Fruit fly (Drosophila melanogaster) whole organism, embryonic: ENCODE results near the gene CG14664.

Experiments used
- BEAF-32 ChIP-seq: fragments of 200-800 bp; sonication (Bioruptor generic); optimal IDR thresholded peaks from 3 replicates; lab custom pipeline; 2017; ENCODE audit warnings: missing biosample characterization, missing genetic modification characterization, mild to moderate bottlenecking, moderate library complexity, missing genetic modification reagents
- BtbVII ChIP-seq: fragments of 200-800 bp; sonication (Bioruptor generic); optimal IDR thresholded peaks from 3 replicates; lab custom pipeline; 2017; ENCODE audit warnings: missing biosample characterization, mild to moderate bottlenecking, missing genetic modification characterization
- C15 ChIP-seq: fragments of 200-800 bp; sonication (Bioruptor generic); IDR thresholded peaks from 3 replicates; pipeline ENCODE4 v1.3.6; 2022; ENCODE audit warnings: missing biosample characterization, missing genetic modification characterization
- CG10209 ChIP-seq: fragments of 200-800 bp; sonication (Bioruptor generic); optimal IDR thresholded peaks from 3 replicates; lab custom pipeline; 2017; ENCODE audit warnings: missing biosample characterization, mild to moderate bottlenecking, missing genetic modification characterization, missing genetic modification reagents
- CG11398 ChIP-seq: fragments of 200-800 bp; sonication (Bioruptor generic); optimal IDR thresholded peaks from 2 replicates; lab custom pipeline; 2016; ENCODE audit warnings: missing biosample characterization, missing genetic modification characterization
- CG12104 ChIP-seq: fragments of 200-800 bp; sonication (Bioruptor generic); optimal IDR thresholded peaks from 3 replicates; lab custom pipeline; 2016; ENCODE audit warnings: missing biosample characterization, missing genetic modification characterization
- CG12219 ChIP-seq: fragments of 200-800 bp; sonication (Bioruptor generic); optimal IDR thresholded peaks from 3 replicates; lab custom pipeline; 2018; ENCODE audit warnings: missing biosample characterization, mild to moderate bottlenecking, missing genetic modification characterization
- CG15011 ChIP-seq: fragments of 200-800 bp; sonication (Bioruptor generic); optimal IDR thresholded peaks from 3 replicates; lab custom pipeline; 2018; ENCODE audit warnings: missing biosample characterization, mild to moderate bottlenecking, missing genetic modification characterization
- CG1603 ChIP-seq: fragments of 200-800 bp; sonication (Bioruptor generic); optimal IDR thresholded peaks from 2 replicates; lab custom pipeline; 2019; ENCODE audit warnings: missing biosample characterization, mild to moderate bottlenecking, missing genetic modification characterization, moderate library complexity
- CG2120 ChIP-seq: fragments of 200-800 bp; sonication (Bioruptor generic); optimal IDR thresholded peaks from 3 replicates; lab custom pipeline; 2016; ENCODE audit warnings: missing biosample characterization, missing genetic modification characterization
- CG2202 ChIP-seq: fragments of 200-800 bp; sonication (Bioruptor generic); optimal IDR thresholded peaks from 2 replicates; lab custom pipeline; 2018; ENCODE audit warnings: missing biosample characterization, mild to moderate bottlenecking, missing genetic modification characterization
- CG2712 ChIP-seq: fragments of 200-800 bp; optimal IDR thresholded peaks from 3 replicates; lab custom pipeline; 2019; ENCODE audit warnings: missing biosample characterization, mild to moderate bottlenecking, missing genetic modification characterization, moderate library complexity
- CG2875 ChIP-seq: fragments of 200-800 bp; sonication (Bioruptor generic); optimal IDR thresholded peaks from 2 replicates; lab custom pipeline; 2017; ENCODE audit warnings: missing biosample characterization, mild to moderate bottlenecking, missing genetic modification characterization, missing genetic modification reagents
- CG4328 ChIP-seq: fragments of 200-800 bp; sonication (Bioruptor generic); optimal IDR thresholded peaks from 3 replicates; lab custom pipeline; 2017; ENCODE audit warnings: missing biosample characterization, missing genetic modification reagents, missing genetic modification characterization
- CG4360 ChIP-seq: fragments of 200-800 bp; sonication (Bioruptor generic); IDR thresholded peaks from 2 replicates; pipeline ENCODE4 v1.3.6; 2022; ENCODE audit warnings: missing biosample characterization, missing genetic modification characterization
- CG4820 ChIP-seq: fragments of 200-800 bp; sonication (Bioruptor generic); optimal IDR thresholded peaks from 3 replicates; lab custom pipeline; 2016; ENCODE audit warnings: missing biosample characterization, missing genetic modification characterization
- CG5245 ChIP-seq: fragments of 200-800 bp; sonication (Bioruptor generic); optimal IDR thresholded peaks from 3 replicates; lab custom pipeline; 2016; ENCODE audit warnings: missing biosample characterization, missing genetic modification characterization
- CkIIα-i1 ChIP-seq: fragments of 200-800 bp; sonication (Bioruptor generic); IDR thresholded peaks from 2 replicates; pipeline ENCODE4 v1.3.6; 2022; ENCODE audit warnings: missing biosample characterization, missing genetic modification characterization
- CoRest ChIP-seq: fragments of 200-800 bp; sonication (Bioruptor generic); optimal IDR thresholded peaks from 3 replicates; lab custom pipeline; 2018; ENCODE audit warnings: missing biosample characterization, mild to moderate bottlenecking, missing genetic modification characterization, moderate library complexity
- D ChIP-seq, 2 experiments: fragments of 200-800 bp in 1 of 2; fragments of >200 bp in 1 of 2; sonication (Bioruptor generic) in 1 of 2; optimal IDR thresholded peaks; 2 replicates in 1 of 2; 3 replicates in 1 of 2; lab custom pipeline; 2017; ENCODE audit warnings: mild to moderate bottlenecking in 1 of 2, missing biosample characterization in 1 of 2, missing genetic modification characterization in 1 of 2, missing genetic modification reagents in 1 of 2
- D19B ChIP-seq: fragments of 200-800 bp; sonication (Bioruptor generic); optimal IDR thresholded peaks from 2 replicates; lab custom pipeline; 2017; ENCODE audit warnings: missing biosample characterization, mild to moderate bottlenecking, missing genetic modification characterization
- Dek ChIP-seq: fragments of 200-800 bp; sonication (Bioruptor generic); optimal IDR thresholded peaks from 3 replicates; lab custom pipeline; 2019; ENCODE audit warnings: missing biosample characterization, mild to moderate bottlenecking, missing genetic modification characterization, moderate library complexity
- Drgx ChIP-seq: fragments of 200-800 bp; sonication (Bioruptor generic); IDR thresholded peaks from 2 replicates; pipeline ENCODE4 v1.3.6; 2022; ENCODE audit warnings: missing biosample characterization, missing genetic modification characterization
- Hr51 ChIP-seq, 2 experiments: fragments of 200-800 bp; sonication (Bioruptor generic); optimal IDR thresholded peaks; 2 replicates in 1 of 2; 3 replicates in 1 of 2; lab custom pipeline; 2016 to 2018; ENCODE audit warnings: missing biosample characterization in 2 of 2, missing genetic modification characterization in 2 of 2, mild to moderate bottlenecking in 1 of 2, moderate library complexity in 1 of 2
- MBD-R2 ChIP-seq: fragments of 200-800 bp; sonication (Bioruptor generic); IDR thresholded peaks from 2 replicates; pipeline ENCODE4 v1.3.6; 2022; ENCODE audit warnings: missing biosample characterization, missing genetic modification characterization
- MESR4 ChIP-seq: fragments of 200-800 bp; sonication (Bioruptor generic); optimal IDR thresholded peaks from 2 replicates; lab custom pipeline; 2018; ENCODE audit warnings: missing biosample characterization, mild to moderate bottlenecking, missing genetic modification characterization, moderate library complexity
- NK7.1 ChIP-seq: fragments of 200-800 bp; sonication (Bioruptor generic); optimal IDR thresholded peaks from 3 replicates; lab custom pipeline; 2016; ENCODE audit warnings: missing biosample characterization, missing genetic modification characterization
- NfI ChIP-seq: fragments of 200-800 bp; sonication (Bioruptor generic); optimal IDR thresholded peaks from 3 replicates; lab custom pipeline; 2018; ENCODE audit warnings: missing biosample characterization, mild to moderate bottlenecking, missing genetic modification characterization, moderate library complexity
- Pdp1 ChIP-seq, 2 experiments: fragments of 200-800 bp; sonication (Bioruptor generic); optimal IDR thresholded peaks; 3 replicates each; lab custom pipeline; 2016; ENCODE audit warnings: missing biosample characterization in 2 of 2, missing genetic modification characterization in 2 of 2, mild to moderate bottlenecking in 1 of 2, moderate library complexity in 1 of 2
- ab ChIP-seq: fragments of 200-800 bp; sonication (Bioruptor generic); optimal IDR thresholded peaks from 2 replicates; lab custom pipeline; 2016; ENCODE audit warnings: missing biosample characterization, missing genetic modification characterization
- amos ChIP-seq: fragments of 200-800 bp; sonication (Bioruptor generic); IDR thresholded peaks from 2 replicates; pipeline ENCODE4 v1.3.6; 2022; ENCODE audit warnings: missing biosample characterization, missing genetic modification characterization; ENCODE audit not compliant: partially characterized antibody
- aop ChIP-seq: fragments of 200-800 bp; sonication (Bioruptor generic); IDR thresholded peaks from 2 replicates; pipeline ENCODE4 v1.3.6; 2022; ENCODE audit warnings: missing biosample characterization, missing genetic modification characterization
- ash1 ChIP-seq: fragments of 200-800 bp; sonication (Bioruptor generic); optimal IDR thresholded peaks from 2 replicates; lab custom pipeline; 2018; ENCODE audit warnings: missing biosample characterization, mild to moderate bottlenecking, missing genetic modification characterization
- cad ChIP-seq: fragments of >200 bp; optimal IDR thresholded peaks from 2 replicates; lab custom pipeline; 2017; ENCODE audit warnings: missing biosample characterization, missing genetic modification characterization
- danr ChIP-seq: fragments of 200-800 bp; sonication (Bioruptor generic); IDR thresholded peaks from 2 replicates; pipeline ENCODE4 v1.3.6; 2022; ENCODE audit warnings: missing biosample characterization, missing genetic modification characterization
- dm ChIP-seq: fragments of 200-800 bp; sonication (Bioruptor generic); optimal IDR thresholded peaks from 3 replicates; lab custom pipeline; 2016; ENCODE audit warnings: missing biosample characterization, missing genetic modification characterization
- dmrt11E ChIP-seq: fragments of 200-800 bp; sonication (Bioruptor generic); optimal IDR thresholded peaks from 3 replicates; lab custom pipeline; 2018; ENCODE audit warnings: missing biosample characterization, mild to moderate bottlenecking, missing genetic modification characterization, moderate library complexity
- dysf ChIP-seq: fragments of 200-800 bp; sonication (Bioruptor generic); IDR thresholded peaks from 3 replicates; pipeline ENCODE4 v1.3.6; 2022; ENCODE audit warnings: missing biosample characterization, missing genetic modification characterization
- ewg ChIP-seq: fragments of 200-800 bp; sonication (Bioruptor generic); optimal IDR thresholded peaks from 3 replicates; lab custom pipeline; 2017; ENCODE audit warnings: mild to moderate bottlenecking, missing biosample characterization, missing genetic modification reagents, missing genetic modification characterization
- gfzf ChIP-seq: fragments of 200-800 bp; sonication (Bioruptor generic); optimal IDR thresholded peaks from 2 replicates; lab custom pipeline; 2016; ENCODE audit warnings: missing biosample characterization, mild to moderate bottlenecking, missing genetic modification characterization, moderate library complexity
- grau ChIP-seq: fragments of 200-800 bp; optimal IDR thresholded peaks from 3 replicates; lab custom pipeline; 2019; ENCODE audit warnings: missing biosample characterization, mild to moderate bottlenecking, missing genetic modification characterization, moderate library complexity
- lilli ChIP-seq: fragments of 200-800 bp; sonication (Bioruptor generic); optimal IDR thresholded peaks from 3 replicates; lab custom pipeline; 2016; ENCODE audit warnings: missing biosample characterization, missing genetic modification characterization
- mam ChIP-seq: fragments of 200-800 bp; sonication (Bioruptor generic); optimal IDR thresholded peaks from 3 replicates; lab custom pipeline; 2016; ENCODE audit warnings: missing biosample characterization, missing genetic modification characterization
- pan ChIP-seq, 4 experiments: fragments of >200 bp in 3 of 4; fragments of 200-800 bp in 1 of 4; sonication (Bioruptor generic) in 1 of 4; optimal IDR thresholded peaks in 3 of 4; IDR thresholded peaks in 1 of 4; 2 replicates each; pipeline versions ENCODE4 v1.3.6 to Lab custom; 2017 to 2022; ENCODE audit warnings: missing biosample characterization in 2 of 4, missing genetic modification characterization in 2 of 4, mixed read lengths in 1 of 4
- pum ChIP-seq: fragments of 200-800 bp; sonication (Bioruptor generic); optimal IDR thresholded peaks from 2 replicates; lab custom pipeline; 2016; ENCODE audit warnings: missing biosample characterization, missing genetic modification characterization
- rib ChIP-seq: fragments of 200-800 bp; sonication (Bioruptor generic); IDR thresholded peaks from 2 replicates; pipeline ENCODE4 v1.3.6; 2022; ENCODE audit warnings: missing biosample characterization, missing genetic modification characterization
- ro ChIP-seq: fragments of 200-800 bp; sonication (Bioruptor generic); IDR thresholded peaks from 2 replicates; pipeline ENCODE4 v1.3.6; 2022; ENCODE audit warnings: missing biosample characterization, missing genetic modification characterization
- salm ChIP-seq: fragments of 200-800 bp; sonication (Bioruptor generic); optimal IDR thresholded peaks from 2 replicates; lab custom pipeline; 2018; ENCODE audit warnings: missing biosample characterization, mild to moderate bottlenecking, missing genetic modification characterization
- tll ChIP-seq, 2 experiments: fragments of 200-800 bp in 1 of 2; fragments of >200 bp in 1 of 2; sonication (Bioruptor generic) in 1 of 2; optimal IDR thresholded peaks; 2 replicates each; lab custom pipeline; 2017 to 2019; ENCODE audit warnings: missing biosample characterization in 2 of 2, missing genetic modification characterization in 2 of 2, mild to moderate bottlenecking in 1 of 2, moderate library complexity in 1 of 2

The CG14664 gene

dm6 chr3R:5209481-5209880 is 14.5 kb upstream of the CG14664 start (continued):
- no peak for TF ChIP-seq ro (GFP tag; lab: Robert Waterston, UW)
- TF ChIP-seq danr: 0 out of 2 replicates have a peak, but pooled peaks have one; percentile 34
- TF ChIP-seq CG10209 (GFP tag; lab: Kevin White, UChicago): peak; percentile 33
- TF ChIP-seq BEAF-32 (GFP tag; lab: Kevin White, UChicago): no peak
- TF ChIP-seq Drgx (GFP tag; lab: Robert Waterston, UW): peak; percentile 91
- no peak for TF ChIP-seq D19B
- no peak for TF ChIP-seq salm
- no peak for TF ChIP-seq CG4328 (GFP tag; lab: Kevin White, UChicago)
- TF ChIP-seq Hr51 (GFP tag; optimal IDR thresholded peaks at IDR 0.05; lab: Kevin White, UChicago): peak in 1 of 2 experiments; percentile 49
- TF ChIP-seq pan (optimal IDR thresholded peaks at IDR 0.05; lab: Kevin White, UChicago): no peak
- TF ChIP-seq pan (GFP tag; optimal IDR thresholded peaks at IDR 0.05 in 1 of 2, IDR thresholded peaks at IDR 0.05 in 1 of 2): peak in 1 of 2 experiments; percentile 39
- TF ChIP-seq dmrt11E (tag; lab: Kevin White, UChicago): peak; percentile 32
- no peak for TF ChIP-seq CG11398
- peak; percentile 32 for TF ChIP-seq pum (GFP tag; lab: Kevin White, UChicago)
- TF ChIP-seq CG5245 (GFP tag; lab: Kevin White, UChicago): peak; percentile 20
- no peak for TF ChIP-seq NK7.1 (GFP tag; lab: Kevin White, UChicago)
- no peak for TF ChIP-seq dm (GFP tag; lab: Kevin White, UChicago)
- no peak for TF ChIP-seq BtbVII (GFP tag; lab: Kevin White, UChicago)
- TF ChIP-seq CkIIα-i1 (GFP tag; lab: Robert Waterston, UW): no peak
- no peak for TF ChIP-seq mam
- no peak for TF ChIP-seq CG15011
- TF ChIP-seq aop (GFP tag; lab: Robert Waterston, UW): no peak
- TF ChIP-seq D (optimal IDR thresholded peaks at IDR 0.05; lab: Kevin White, UChicago): no peak
- peak; percentile 43 for TF ChIP-seq D (GFP tag; optimal IDR thresholded peaks at IDR 0.05; lab: Kevin White, UChicago)
- no peak for TF ChIP-seq CG2120
- no peak for TF ChIP-seq MESR4
- TF ChIP-seq NfI (GFP tag; lab: Kevin White, UChicago): peak; percentile 29
- TF ChIP-seq CG2202 (tag; lab: Kevin White, UChicago): no peak
- TF ChIP-seq CG12219 (GFP tag; lab: Kevin White, UChicago): peak; percentile 11
- peak; percentile 28 for TF ChIP-seq ewg (GFP tag; lab: Kevin White, UChicago)
- peak; percentile 23 for TF ChIP-seq CoRest (tag; lab: Kevin White, UChicago)
- 0 out of 2 replicates have a peak, but pooled peaks have one; percentile 35 for TF ChIP-seq CG4360 (GFP tag; lab: Robert Waterston, UW)
- peak; percentile 17 to 21 for TF ChIP-seq Pdp1 (GFP tag; optimal IDR thresholded peaks at IDR 0.05; lab: Kevin White, UChicago)
- TF ChIP-seq cad: no peak
- no peak for TF ChIP-seq MBD-R2
- TF ChIP-seq rib (GFP tag; lab: Robert Waterston, UW): no peak
- TF ChIP-seq CG4820: peak; percentile 44
- no peak for TF ChIP-seq lilli (GFP tag; lab: Kevin White, UChicago)
- no peak for TF ChIP-seq tll (GFP tag; optimal IDR thresholded peaks at IDR 0.05; lab: Kevin White, UChicago)
- peak; percentile 27 for TF ChIP-seq grau (tag; lab: Kevin White, UChicago)
- TF ChIP-seq C15 (GFP tag; lab: Robert Waterston, UW): no peak
- TF ChIP-seq Dek: no peak
- TF ChIP-seq CG2712 (tag; lab: Kevin White, UChicago): peak; percentile 55
- TF ChIP-seq CG1603: peak; percentile 70
- no peak for TF ChIP-seq ash1 (GFP tag; lab: Kevin White, UChicago)
- TF ChIP-seq ab: no peak
- TF ChIP-seq CG12104: no peak
- no peak for TF ChIP-seq gfzf (GFP tag; lab: Kevin White, UChicago)
- no peak for TF ChIP-seq amos (GFP tag; lab: Robert Waterston, UW)
- TF ChIP-seq CG2875: peak; percentile 1
- peak; percentile 57; the same call in 1 of the 3 replicates for TF ChIP-seq dysf (GFP tag; lab: Robert Waterston, UW)
